Fruit fly (Drosophila melanogaster) whole organism, embryonic: ENCODE data around the gene CG42395.

Experiments used
- CG10654 ChIP-seq: fragments of 200-800 bp; sonication (Bioruptor generic); optimal IDR thresholded peaks from 2 replicates; lab custom pipeline; 2016; ENCODE audit warnings: missing biosample characterization, missing genetic modification characterization
- CG11456 ChIP-seq: fragments of 200-800 bp; sonication (Bioruptor generic); IDR thresholded peaks from 3 replicates; pipeline ENCODE4 v1.3.6; 2022; ENCODE audit warnings: missing biosample characterization, missing genetic modification characterization
- CG12155 ChIP-seq: fragments of 200-800 bp; sonication (Bioruptor generic); optimal IDR thresholded peaks from 3 replicates; lab custom pipeline; 2016; ENCODE audit warnings: missing biosample characterization, missing genetic modification characterization
- CG12769 ChIP-seq: fragments of 200-800 bp; sonication (Bioruptor generic); optimal IDR thresholded peaks from 2 replicates; lab custom pipeline; 2019; ENCODE audit warnings: missing biosample characterization, mild to moderate bottlenecking, missing genetic modification characterization, moderate library complexity
- CG13123 ChIP-seq: fragments of 200-800 bp; sonication (Bioruptor generic); optimal IDR thresholded peaks from 2 replicates; lab custom pipeline; 2016; ENCODE audit warnings: missing biosample characterization, missing genetic modification characterization
- CG13894 ChIP-seq: fragments of 200-800 bp; sonication (Bioruptor generic); optimal IDR thresholded peaks from 3 replicates; lab custom pipeline; 2018; ENCODE audit warnings: missing biosample characterization, mild to moderate bottlenecking, missing genetic modification characterization, moderate library complexity
- CG15073 ChIP-seq: fragments of 200-800 bp; sonication (Bioruptor generic); optimal IDR thresholded peaks from 2 replicates; lab custom pipeline; 2016; ENCODE audit warnings: missing biosample characterization, missing genetic modification characterization
- CG17359 ChIP-seq: fragments of 200-800 bp; sonication (Bioruptor generic); optimal IDR thresholded peaks from 3 replicates; lab custom pipeline; 2018; ENCODE audit warnings: missing biosample characterization, mild to moderate bottlenecking, missing genetic modification characterization, moderate library complexity
- CG31224 ChIP-seq: fragments of 200-800 bp; sonication (Bioruptor generic); IDR thresholded peaks from 2 replicates; pipeline ENCODE4 v1.3.6; 2022; ENCODE audit warnings: missing biosample characterization, missing genetic modification characterization
- CG32767 ChIP-seq: fragments of 200-800 bp; sonication (Bioruptor generic); IDR thresholded peaks from 2 replicates; pipeline ENCODE4 v1.3.6; 2022; ENCODE audit warnings: missing biosample characterization, missing genetic modification characterization
- CG34422 ChIP-seq: fragments of 200-800 bp; sonication (Bioruptor generic); IDR thresholded peaks from 3 replicates; pipeline ENCODE4 v1.3.6; 2022; ENCODE audit warnings: missing biosample characterization, missing genetic modification characterization
- CG5953 ChIP-seq: fragments of 200-800 bp; sonication (Bioruptor generic); IDR thresholded peaks from 2 replicates; pipeline ENCODE4 v1.3.6; 2022; ENCODE audit warnings: missing biosample characterization, missing genetic modification characterization
- CG6654 ChIP-seq: fragments of 200-800 bp; sonication (Bioruptor generic); optimal IDR thresholded peaks from 2 replicates; lab custom pipeline; 2017; ENCODE audit warnings: missing biosample characterization, mild to moderate bottlenecking, missing genetic modification characterization
- CG7839 ChIP-seq: fragments of 200-800 bp; sonication (Bioruptor generic); optimal IDR thresholded peaks from 3 replicates; lab custom pipeline; 2018; ENCODE audit warnings: missing biosample characterization, mild to moderate bottlenecking, missing genetic modification characterization, moderate library complexity
- CG7987 ChIP-seq: fragments of 200-800 bp; sonication (Bioruptor generic); optimal IDR thresholded peaks from 2 replicates; lab custom pipeline; 2018; ENCODE audit warnings: missing biosample characterization, mild to moderate bottlenecking, missing genetic modification characterization, moderate library complexity
- CG9727 ChIP-seq: fragments of 200-800 bp; sonication (Bioruptor generic); optimal IDR thresholded peaks from 3 replicates; lab custom pipeline; 2017; ENCODE audit warnings: missing biosample characterization, mild to moderate bottlenecking, missing genetic modification characterization
- Fer3 ChIP-seq: fragments of 200-800 bp; sonication (Bioruptor generic); optimal IDR thresholded peaks from 2 replicates; lab custom pipeline; 2018; ENCODE audit warnings: missing biosample characterization, mild to moderate bottlenecking, missing genetic modification characterization, moderate library complexity
- NFAT ChIP-seq: fragments of 200-800 bp; sonication (Bioruptor generic); IDR thresholded peaks from 2 replicates; pipeline ENCODE4 v1.3.6; 2022; ENCODE audit warnings: missing biosample characterization, missing genetic modification characterization
- NK7.1 ChIP-seq: fragments of 200-800 bp; sonication (Bioruptor generic); optimal IDR thresholded peaks from 3 replicates; lab custom pipeline; 2016; ENCODE audit warnings: missing biosample characterization, missing genetic modification characterization
- Neu2 ChIP-seq: fragments of 200-800 bp; sonication (Bioruptor generic); optimal IDR thresholded peaks from 3 replicates; lab custom pipeline; 2016; ENCODE audit warnings: missing biosample characterization, missing genetic modification characterization, borderline replicate concordance
- Nf-YB ChIP-seq: fragments of 200-800 bp; sonication (Bioruptor generic); optimal IDR thresholded peaks from 3 replicates; lab custom pipeline; 2019; ENCODE audit warnings: missing biosample characterization, mild to moderate bottlenecking, missing genetic modification characterization, moderate library complexity
- Opbp ChIP-seq: fragments of 200-800 bp; sonication (Bioruptor generic); IDR thresholded peaks from 3 replicates; pipeline ENCODE4 v1.3.6; 2022; ENCODE audit warnings: missing biosample characterization, missing genetic modification characterization; ENCODE audit not compliant: partially characterized antibody
- Ptx1 ChIP-seq: fragments of 200-800 bp; sonication (Bioruptor generic); IDR thresholded peaks from 2 replicates; pipeline ENCODE4 v1.3.6; 2022; ENCODE audit warnings: missing biosample characterization, missing genetic modification characterization
- Sin3A ChIP-seq: fragments of >200 bp; optimal IDR thresholded peaks from 2 replicates; lab custom pipeline; 2018
- Stat92E ChIP-seq, 3 experiments: fragments of >200 bp in 2 of 3; fragments of 200-800 bp in 1 of 3; sonication (Bioruptor generic) in 1 of 3; optimal IDR thresholded peaks; 2 replicates each; lab custom pipeline; 2017 to 2019; ENCODE audit warnings: missing biosample characterization in 3 of 3, missing genetic modification characterization in 3 of 3, mild to moderate bottlenecking in 1 of 3, moderate library complexity in 1 of 3
- Taf1 ChIP-seq: fragments of 200-800 bp; sonication (Bioruptor generic); IDR thresholded peaks from 2 replicates; pipeline ENCODE4 v1.3.6; 2022; ENCODE audit warnings: missing biosample characterization, missing genetic modification characterization
- Trl ChIP-seq, 3 experiments: fragments of >200 bp in 2 of 3; fragments of 200-800 bp in 1 of 3; sonication (Bioruptor generic) in 1 of 3; optimal IDR thresholded peaks; 2 replicates in 1 of 3; 3 replicates in 2 of 3; lab custom pipeline; 2016 to 2017; ENCODE audit warnings: missing biosample characterization in 1 of 3, missing genetic modification characterization in 1 of 3
- Xrp1 ChIP-seq: fragments of 200-800 bp; sonication (Bioruptor generic); IDR thresholded peaks from 2 replicates; pipeline ENCODE4 v1.3.6; 2022; ENCODE audit warnings: missing biosample characterization, missing genetic modification characterization
- ap ChIP-seq: fragments of 200-800 bp; sonication (Bioruptor generic); IDR thresholded peaks from 2 replicates; pipeline ENCODE4 v1.3.6; 2022; ENCODE audit warnings: missing biosample characterization, missing genetic modification characterization
- cad ChIP-seq: fragments of >200 bp; optimal IDR thresholded peaks from 2 replicates; lab custom pipeline; 2017; ENCODE audit warnings: missing biosample characterization, missing genetic modification characterization
- chm ChIP-seq: fragments of 200-800 bp; sonication (Bioruptor generic); IDR thresholded peaks from 2 replicates; pipeline ENCODE4 v1.3.6; 2022; ENCODE audit warnings: missing biosample characterization, missing genetic modification characterization
- ci ChIP-seq: fragments of 200-800 bp; sonication (Bioruptor generic); IDR thresholded peaks from 3 replicates; pipeline ENCODE4 v1.3.6; 2022; ENCODE audit warnings: missing biosample characterization, missing genetic modification characterization
- dmrt11E ChIP-seq: fragments of 200-800 bp; sonication (Bioruptor generic); optimal IDR thresholded peaks from 3 replicates; lab custom pipeline; 2018; ENCODE audit warnings: missing biosample characterization, mild to moderate bottlenecking, missing genetic modification characterization, moderate library complexity
- fd102C ChIP-seq: fragments of 200-800 bp; sonication (Bioruptor generic); optimal IDR thresholded peaks from 2 replicates; lab custom pipeline; 2018; ENCODE audit warnings: missing biosample characterization, mild to moderate bottlenecking, missing genetic modification characterization, moderate library complexity
- gfzf ChIP-seq: fragments of 200-800 bp; sonication (Bioruptor generic); optimal IDR thresholded peaks from 2 replicates; lab custom pipeline; 2016; ENCODE audit warnings: missing biosample characterization, mild to moderate bottlenecking, missing genetic modification characterization, moderate library complexity
- ham ChIP-seq: fragments of 200-800 bp; sonication (Bioruptor generic); IDR thresholded peaks from 2 replicates; pipeline ENCODE4 v1.3.6; 2022; ENCODE audit warnings: missing biosample characterization, missing genetic modification characterization
- mirr ChIP-seq: fragments of 200-800 bp; sonication (Bioruptor generic); optimal IDR thresholded peaks from 3 replicates; lab custom pipeline; 2018; ENCODE audit warnings: missing biosample characterization, mild to moderate bottlenecking, missing genetic modification characterization
- nau ChIP-seq: fragments of 200-800 bp; sonication (Bioruptor generic); optimal IDR thresholded peaks from 3 replicates; lab custom pipeline; 2017; ENCODE audit warnings: missing biosample characterization, mild to moderate bottlenecking, missing genetic modification characterization, missing genetic modification reagents
- nmo ChIP-seq: fragments of 200-800 bp; sonication (Bioruptor generic); optimal IDR thresholded peaks from 2 replicates; lab custom pipeline; 2018; ENCODE audit warnings: missing biosample characterization, mild to moderate bottlenecking, missing genetic modification characterization, moderate library complexity
- pan ChIP-seq, 4 experiments: fragments of >200 bp in 3 of 4; fragments of 200-800 bp in 1 of 4; sonication (Bioruptor generic) in 1 of 4; optimal IDR thresholded peaks in 3 of 4; IDR thresholded peaks in 1 of 4; 2 replicates each; pipeline versions ENCODE4 v1.3.6 to Lab custom; 2017 to 2022; ENCODE audit warnings: missing biosample characterization in 2 of 4, missing genetic modification characterization in 2 of 4, mixed read lengths in 1 of 4
- rib ChIP-seq: fragments of 200-800 bp; sonication (Bioruptor generic); IDR thresholded peaks from 2 replicates; pipeline ENCODE4 v1.3.6; 2022; ENCODE audit warnings: missing biosample characterization, missing genetic modification characterization
- row ChIP-seq: fragments of 200-800 bp; sonication (Bioruptor generic); IDR thresholded peaks from 3 replicates; pipeline ENCODE4 v1.3.6; 2022; ENCODE audit warnings: missing biosample characterization, missing genetic modification characterization
- shn ChIP-seq: fragments of 200-800 bp; sonication (Bioruptor generic); optimal IDR thresholded peaks from 3 replicates; lab custom pipeline; 2016; ENCODE audit warnings: missing biosample characterization, missing genetic modification characterization
- slou ChIP-seq: fragments of 200-800 bp; sonication (Bioruptor generic); optimal IDR thresholded peaks from 3 replicates; lab custom pipeline; 2016; ENCODE audit warnings: missing biosample characterization, missing genetic modification characterization
- sna ChIP-seq: fragments of 200-800 bp; sonication (Bioruptor generic); IDR thresholded peaks from 2 replicates; pipeline ENCODE4 v1.3.6; 2022; ENCODE audit warnings: missing biosample characterization, missing genetic modification characterization; ENCODE audit not compliant: partially characterized antibody
- tap ChIP-seq: fragments of 200-800 bp; optimal IDR thresholded peaks from 3 replicates; lab custom pipeline; 2019; ENCODE audit warnings: missing biosample characterization, mild to moderate bottlenecking, missing genetic modification characterization, moderate library complexity
- trh ChIP-seq: fragments of 200-800 bp; sonication (Bioruptor generic); optimal IDR thresholded peaks from 2 replicates; lab custom pipeline; 2016; ENCODE audit warnings: missing biosample characterization, missing genetic modification characterization
- wdn ChIP-seq: fragments of 200-800 bp; sonication (Bioruptor generic); IDR thresholded peaks from 2 replicates; pipeline ENCODE4 v1.3.6; 2022; ENCODE audit warnings: missing biosample characterization, missing genetic modification characterization

Gene CG42395

dm6 chrX:9584104-9584947 is 8.3 kb upstream of the CG42395 start (continued):
- no peak for TF ChIP-seq cad (GFP tag; lab: Kevin White, UChicago)
- TF ChIP-seq CG12769 (tag; lab: Kevin White, UChicago): peak; percentile 89
- TF ChIP-seq dmrt11E: peak; percentile 12
- peak; percentile 42; the same call in 1 of the 2 replicates for TF ChIP-seq NFAT (GFP tag; lab: Robert Waterston, UW)
- peak in 2 of 3 experiments; percentile 74 to 97 for TF ChIP-seq Stat92E (GFP tag; optimal IDR thresholded peaks at IDR 0.05; lab: Kevin White, UChicago)
- no peak for TF ChIP-seq Sin3A (lab: Kevin White, UChicago)
- TF ChIP-seq Opbp (GFP tag; lab: Robert Waterston, UW): peak; percentile 12; the same call in 1 of the 3 replicates
- no peak for TF ChIP-seq gfzf (GFP tag; lab: Kevin White, UChicago)
- no peak for TF ChIP-seq fd102C (GFP tag; lab: Kevin White, UChicago)
- TF ChIP-seq CG11456 (GFP tag; lab: Robert Waterston, UW): no peak
- TF ChIP-seq CG12155 (GFP tag; lab: Kevin White, UChicago): no peak
- peak; percentile 56 for TF ChIP-seq Ptx1 (GFP tag; lab: Robert Waterston, UW)
- peak; percentile 22 for TF ChIP-seq slou
- no peak for TF ChIP-seq trh (GFP tag; lab: Kevin White, UChicago)
- no peak for TF ChIP-seq pan (optimal IDR thresholded peaks at IDR 0.05; lab: Kevin White, UChicago)
- peak in 1 of 2 experiments; percentile 35 for TF ChIP-seq pan (GFP tag; optimal IDR thresholded peaks at IDR 0.05 in 1 of 2, IDR thresholded peaks at IDR 0.05 in 1 of 2)
- no peak for TF ChIP-seq Taf1 (GFP tag; lab: Robert Waterston, UW)
- peak; percentile 69 to 91 for TF ChIP-seq Trl (optimal IDR thresholded peaks at IDR 0.05; lab: Kevin White, UChicago)
- no peak for TF ChIP-seq Trl (GFP tag; optimal IDR thresholded peaks at IDR 0.05; lab: Kevin White, UChicago)
- TF ChIP-seq chm (GFP tag; lab: Robert Waterston, UW): peak; percentile 48
- TF ChIP-seq shn (GFP tag; lab: Kevin White, UChicago): no peak
- TF ChIP-seq CG13123 (GFP tag; lab: Kevin White, UChicago): no peak
- TF ChIP-seq ci: no peak; the same call in none of the 3 replicates
- TF ChIP-seq CG6654 (GFP tag; lab: Kevin White, UChicago): peak; percentile 6
- no peak for TF ChIP-seq Fer3 (tag; lab: Kevin White, UChicago)
- TF ChIP-seq CG13894 (tag; lab: Kevin White, UChicago): peak; percentile 84
- TF ChIP-seq CG7839 (tag; lab: Kevin White, UChicago): peak; percentile 65
- TF ChIP-seq ham (GFP tag; lab: Robert Waterston, UW): no peak
- no peak for TF ChIP-seq wdn (GFP tag; lab: Robert Waterston, UW)
- no peak for TF ChIP-seq CG7987 (GFP tag; lab: Kevin White, UChicago)
- no peak for TF ChIP-seq CG9727 (GFP tag; lab: Kevin White, UChicago)
- 0 out of 2 replicates have a peak, but pooled peaks have one; percentile 13 for TF ChIP-seq CG31224 (GFP tag; lab: Robert Waterston, UW)
- no peak for TF ChIP-seq Xrp1 (GFP tag; lab: Robert Waterston, UW)
- peak; percentile 90 for TF ChIP-seq row
- no peak for TF ChIP-seq nmo
- TF ChIP-seq mirr (GFP tag; lab: Kevin White, UChicago): peak; percentile 85
- TF ChIP-seq NK7.1 (GFP tag; lab: Kevin White, UChicago): no peak
- no peak for TF ChIP-seq CG10654 (GFP tag; lab: Kevin White, UChicago)
- TF ChIP-seq Neu2 (GFP tag; lab: Kevin White, UChicago): no peak
- TF ChIP-seq CG17359 (tag; lab: Kevin White, UChicago): peak; percentile 42
- no peak for TF ChIP-seq Nf-YB (GFP tag; lab: Kevin White, UChicago)
- no peak for TF ChIP-seq CG5953
- no peak for TF ChIP-seq ap (GFP tag; lab: Robert Waterston, UW)
- TF ChIP-seq tap (tag; lab: Kevin White, UChicago): peak; percentile 27
- TF ChIP-seq nau (GFP tag; lab: Kevin White, UChicago): no peak
- TF ChIP-seq rib (GFP tag; lab: Robert Waterston, UW): peak; percentile 78; the same call in 1 of the 2 replicates
- no peak for TF ChIP-seq sna
- no peak; the same call in 2 of the 3 replicates for TF ChIP-seq CG34422 (GFP tag; lab: Robert Waterston, UW)
- TF ChIP-seq CG15073 (GFP tag; lab: Kevin White, UChicago): no peak
- TF ChIP-seq CG32767: peak; percentile 46; the same call in 1 of the 2 replicates
